Worm (Caenorhabditis elegans): ENCODE measurements around the gene fbxc-32.
"Not testable (repeated sequence)": the region's sequence is repeated elsewhere in the genome, so short reads cannot be mapped to it uniquely, and the experiment has no call there.

DNA sequence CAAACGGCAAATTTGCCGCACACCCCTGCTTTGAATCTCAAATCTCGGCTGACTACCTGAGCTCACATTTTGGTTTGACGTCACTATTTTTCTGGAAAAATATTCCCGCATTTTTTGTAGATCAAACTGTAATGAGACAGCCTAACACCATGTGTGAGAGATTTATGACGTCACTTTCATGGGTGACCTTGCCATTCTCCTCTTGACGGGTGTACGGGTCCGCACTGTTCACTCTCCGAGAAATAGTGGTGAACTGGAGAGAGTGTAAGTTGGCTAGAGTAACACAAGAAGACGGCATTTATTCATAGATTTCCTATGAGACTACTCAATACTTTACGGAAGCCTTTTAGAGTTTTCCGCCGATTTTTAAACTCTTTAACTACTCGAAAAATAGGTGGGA is 37.7 kb upstream of the fbxc-32 start, which contains the start of gene fbxc-40:
- not testable (repeated sequence) for TF ChIP-seq nhr-25 (tag; optimal IDR thresholded peaks at IDR 0.05; ENCODE audit: borderline replicate concordance, insufficient read depth); fos-1 (tag; optimal IDR thresholded peaks at IDR 0.05); nhr-237 (tag; optimal IDR thresholded peaks at IDR 0.05); zfp-3 (GFP tag; conservative IDR thresholded peaks at IDR 0.05); unc-130 (GFP tag; optimal IDR thresholded peaks at IDR 0.05); lin-13 (GFP tag; optimal IDR thresholded peaks at IDR 0.05); nhr-77 (tag; optimal IDR thresholded peaks at IDR 0.05); sdz-12 (GFP tag; optimal IDR thresholded peaks at IDR 0.05); ztf-11 (tag; optimal IDR thresholded peaks at IDR 0.05); mdl-1 (tag; optimal IDR thresholded peaks at IDR 0.05); lsy-2 (tag; optimal IDR thresholded peaks at IDR 0.05)

All from whole organism, L4 larva.